Fruit fly (Drosophila melanogaster) whole organism, wandering third instar larva: ENCODE data around the gene mei-9.

Experiments used
- Abd-B ChIP-seq: fragments of >200 bp; optimal IDR thresholded peaks from 2 replicates; lab custom pipeline; 2017; ENCODE audit warnings: missing biosample characterization, missing genetic modification characterization
- CG32264 ChIP-seq: fragments of 200-800 bp; sonication (Bioruptor generic); optimal IDR thresholded peaks from 2 replicates; lab custom pipeline; 2016; ENCODE audit warnings: missing biosample characterization, missing genetic modification characterization
- CrebA ChIP-seq: fragments of 200-800 bp; sonication (Bioruptor generic); optimal IDR thresholded peaks from 2 replicates; lab custom pipeline; 2016; ENCODE audit warnings: missing biosample characterization, mild to moderate bottlenecking, missing genetic modification characterization, borderline replicate concordance
- Dfd ChIP-seq: fragments of >200 bp; optimal IDR thresholded peaks from 2 replicates; lab custom pipeline; 2017; ENCODE audit warnings: missing biosample characterization, missing genetic modification characterization
- Dif ChIP-seq: fragments of 200-275, 200-300 bp; sonication (Bioruptor generic); optimal IDR thresholded peaks from 2 replicates; lab custom pipeline; 2018; ENCODE audit warnings: missing biosample characterization, missing genetic modification characterization; ENCODE audit not compliant: partially characterized antibody
- GATAd ChIP-seq: sonication (Bioruptor generic); optimal IDR thresholded peaks from 2 replicates; lab custom pipeline; 2016; ENCODE audit warnings: missing biosample characterization, missing genetic modification characterization
- HLH106 ChIP-seq: fragments of 200-800 bp; optimal IDR thresholded peaks from 3 replicates; lab custom pipeline; 2019; ENCODE audit warnings: missing biosample characterization, mild to moderate bottlenecking, missing genetic modification characterization, moderate library complexity
- Hr83 ChIP-seq: fragments of 200-300 bp; sonication (Bioruptor generic); optimal IDR thresholded peaks from 2 replicates; lab custom pipeline; 2016; ENCODE audit warnings: missing biosample characterization, mild to moderate bottlenecking, missing genetic modification characterization, moderate library complexity; ENCODE audit not compliant: poor library complexity, severe bottlenecking
- Jra ChIP-seq: sonication (Bioruptor generic); optimal IDR thresholded peaks from 2 replicates; lab custom pipeline; 2016; ENCODE audit warnings: missing biosample characterization, missing genetic modification characterization
- Mio ChIP-seq: sonication (Bioruptor generic); optimal IDR thresholded peaks from 2 replicates; lab custom pipeline; 2016; ENCODE audit warnings: missing biosample characterization, missing genetic modification characterization
- Myc ChIP-seq: fragments of >200 bp; optimal IDR thresholded peaks from 2 replicates; lab custom pipeline; 2017
- N ChIP-seq: fragments of >200 bp; optimal IDR thresholded peaks from 2 replicates; lab custom pipeline; 2018; ENCODE audit warnings: missing biosample characterization, missing external identifiers, missing genetic modification characterization
- OdsH ChIP-seq: fragments of 200-800 bp; sonication (Bioruptor generic); optimal IDR thresholded peaks from 2 replicates; lab custom pipeline; 2016; ENCODE audit warnings: missing biosample characterization, mild to moderate bottlenecking, missing genetic modification characterization
- Rel ChIP-seq, 2 experiments: fragments of 200-800 bp; sonication (Bioruptor generic) in 1 of 2; optimal IDR thresholded peaks; 2 replicates in 1 of 2; 3 replicates in 1 of 2; lab custom pipeline; 2016 to 2019; ENCODE audit warnings: mild to moderate bottlenecking in 2 of 2, missing biosample characterization in 2 of 2, missing genetic modification characterization in 2 of 2, moderate library complexity in 1 of 2
- Sp1 ChIP-seq: fragments of 200-800 bp; sonication (Bioruptor generic); optimal IDR thresholded peaks from 3 replicates; lab custom pipeline; 2019; ENCODE audit warnings: missing biosample characterization, mild to moderate bottlenecking, missing genetic modification characterization, moderate library complexity
- Vsx2 ChIP-seq: fragments of 200-300, 225-300 bp; sonication (Bioruptor generic); optimal IDR thresholded peaks from 2 replicates; lab custom pipeline; 2018; ENCODE audit warnings: missing biosample characterization, missing genetic modification characterization; ENCODE audit not compliant: partially characterized antibody
- br ChIP-seq: fragments of 200-800 bp; sonication (Bioruptor generic); optimal IDR thresholded peaks from 2 replicates; lab custom pipeline; 2016; ENCODE audit warnings: missing biosample characterization, missing genetic modification characterization
- brk ChIP-seq: fragments of 200-800 bp; sonication (Bioruptor generic); optimal IDR thresholded peaks from 2 replicates; lab custom pipeline; 2016; ENCODE audit warnings: missing biosample characterization, mild to moderate bottlenecking, missing genetic modification characterization
- dl ChIP-seq, 2 experiments: fragments of 175-275, 200-275 bp in 1 of 2; fragments of 200-275 bp in 1 of 2; sonication (Bioruptor generic); optimal IDR thresholded peaks; lab custom pipeline; 2018; ENCODE audit warnings: mild to moderate bottlenecking in 2 of 2, missing biosample characterization in 2 of 2, missing genetic modification characterization in 2 of 2, moderate library complexity in 2 of 2; ENCODE audit not compliant: partially characterized antibody in 2 of 2, insufficient read depth in 1 of 2
- dmrt93B ChIP-seq: fragments of 200-800 bp; sonication (Bioruptor generic); optimal IDR thresholded peaks from 2 replicates; lab custom pipeline; 2018; ENCODE audit warnings: missing biosample characterization, mild to moderate bottlenecking, missing genetic modification characterization
- dsf ChIP-seq: sonication (Bioruptor generic); optimal IDR thresholded peaks from 2 replicates; lab custom pipeline; 2016; ENCODE audit warnings: missing biosample characterization, missing genetic modification characterization, borderline replicate concordance
- ey ChIP-seq: fragments of 200-800 bp; sonication (Bioruptor generic); optimal IDR thresholded peaks from 2 replicates; lab custom pipeline; 2016; ENCODE audit warnings: missing biosample characterization, missing genetic modification characterization
- foxo ChIP-seq, 2 experiments: fragments of 200-800 bp; sonication (Bioruptor generic); optimal IDR thresholded peaks; 2 replicates in 1 of 2; 3 replicates in 1 of 2; lab custom pipeline; 2016 to 2017; ENCODE audit warnings: missing biosample characterization in 2 of 2, missing genetic modification characterization in 2 of 2
- fru ChIP-seq: fragments of 200-800 bp; sonication (Bioruptor generic); optimal IDR thresholded peaks from 3 replicates; lab custom pipeline; 2016; ENCODE audit warnings: missing biosample characterization, mild to moderate bottlenecking, missing genetic modification characterization
- h ChIP-seq: fragments of 200-800 bp; sonication (Bioruptor generic); optimal IDR thresholded peaks from 3 replicates; lab custom pipeline; 2016; ENCODE audit warnings: missing biosample characterization, mild to moderate bottlenecking, missing genetic modification characterization
- jim ChIP-seq: fragments of 175-275, 200-325 bp; sonication (Bioruptor generic); optimal IDR thresholded peaks from 2 replicates; lab custom pipeline; 2016; ENCODE audit warnings: missing biosample characterization, mild to moderate bottlenecking, missing genetic modification characterization
- lola ChIP-seq: fragments of >200 bp; optimal IDR thresholded peaks from 2 replicates; lab custom pipeline; 2017; ENCODE audit warnings: missing biosample characterization, missing genetic modification characterization
- pan ChIP-seq: fragments of >200 bp; optimal IDR thresholded peaks from 2 replicates; lab custom pipeline; 2017
- psq ChIP-seq: fragments of 200-800 bp; sonication (Bioruptor generic); optimal IDR thresholded peaks from 3 replicates; lab custom pipeline; 2017; ENCODE audit warnings: missing biosample characterization, mild to moderate bottlenecking, missing genetic modification characterization, moderate library complexity
- sage ChIP-seq: fragments of 200-800 bp; sonication (Bioruptor generic); optimal IDR thresholded peaks from 2 replicates; lab custom pipeline; 2016; ENCODE audit warnings: missing biosample characterization, mild to moderate bottlenecking, missing genetic modification characterization
- sv ChIP-seq: fragments of 200-800 bp; sonication (Bioruptor generic); optimal IDR thresholded peaks from 3 replicates; lab custom pipeline; 2016; ENCODE audit warnings: missing biosample characterization, missing genetic modification characterization
- tai ChIP-seq: sonication (Bioruptor generic); optimal IDR thresholded peaks from 2 replicates; lab custom pipeline; 2016; ENCODE audit warnings: missing biosample characterization, missing genetic modification characterization
- woc ChIP-seq: sonication (Bioruptor generic); optimal IDR thresholded peaks from 2 replicates; lab custom pipeline; 2016; ENCODE audit warnings: missing biosample characterization, mild to moderate bottlenecking, missing genetic modification characterization

Gene mei-9

dm6 chrX:4280769-4281168 is 37.8 kb downstream of the mei-9 start:
- TF ChIP-seq Jra (GFP tag; lab: Kevin White, UChicago) (no peak), HLH106 (tag; lab: Kevin White, UChicago) (no peak), Dfd (GFP tag; lab: Kevin White, UChicago) (no peak), Mio (GFP tag; lab: Kevin White, UChicago) (no peak), jim (GFP tag; lab: Kevin White, UChicago) (no peak), Vsx2 (GFP tag; lab: Kevin White, UChicago) (no peak), Sp1 (GFP tag; lab: Kevin White, UChicago) (no peak), psq (no peak), ey (no peak), sv (GFP tag; lab: Kevin White, UChicago) (no peak), Rel (GFP tag; optimal IDR thresholded peaks at IDR 0.05; lab: Kevin White, UChicago) (no peak), Rel (tag; optimal IDR thresholded peaks at IDR 0.05; lab: Kevin White, UChicago) (no peak), tai (GFP tag; lab: Kevin White, UChicago) (no peak), Abd-B (GFP tag; lab: Kevin White, UChicago) (no peak), dl (GFP tag; optimal IDR thresholded peaks at IDR 0.05; lab: Kevin White, UChicago; ENCODE audit: insufficient read depth in 1 of 2, partially characterized antibody in 2 of 2) (no peak), pan (lab: Kevin White, UChicago) (no peak), br (no peak), Myc (lab: Kevin White, UChicago) (no peak)

DNA sequence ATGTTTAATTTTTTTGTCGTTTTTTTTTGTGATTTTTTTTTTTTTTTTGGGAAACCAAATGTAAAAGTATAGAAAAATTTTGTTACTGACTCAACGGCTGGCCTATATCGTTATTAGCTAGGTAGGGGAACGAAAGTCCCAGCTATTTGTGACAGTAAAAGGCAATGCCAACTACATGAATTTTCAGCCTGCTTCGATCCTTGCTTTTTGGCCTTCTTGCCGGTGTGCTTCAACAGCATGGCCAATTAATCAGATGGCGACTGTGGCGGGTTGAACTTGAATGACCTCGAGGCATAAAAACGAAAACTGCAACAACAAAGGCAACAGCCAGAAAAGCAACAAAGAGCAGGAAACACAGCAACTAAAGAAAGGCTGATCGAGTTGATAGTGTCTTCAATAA is 40.7 kb downstream of the mei-9 start, which contains the start of gene CG15578:
Gene CG15578 (minus strand): TSS at position 101 of the 400 bp plus-strand sequence.
- TF ChIP-seq brk (GFP tag; lab: Kevin White, UChicago) (no peak), OdsH (GFP tag; lab: Kevin White, UChicago) (no peak), dmrt93B (no peak), HLH106 (tag; lab: Kevin White, UChicago) (no peak), jim (GFP tag; lab: Kevin White, UChicago) (no peak), GATAd (GFP tag; lab: Kevin White, UChicago) (no peak), sage (GFP tag; lab: Kevin White, UChicago) (no peak), sv (GFP tag; lab: Kevin White, UChicago) (no peak), Dfd (GFP tag; lab: Kevin White, UChicago) (no peak), CG32264 (GFP tag; lab: Kevin White, UChicago) (no peak), tai (GFP tag; lab: Kevin White, UChicago) (no peak), fru (GFP tag; lab: Kevin White, UChicago) (no peak), Myc (lab: Kevin White, UChicago) (no peak), foxo (GFP tag; optimal IDR thresholded peaks at IDR 0.05; lab: Kevin White, UChicago) (no peak), lola (GFP tag; lab: Kevin White, UChicago) (no peak)
- TF ChIP-seq, all 38 proteins: peak for 0

DNA sequence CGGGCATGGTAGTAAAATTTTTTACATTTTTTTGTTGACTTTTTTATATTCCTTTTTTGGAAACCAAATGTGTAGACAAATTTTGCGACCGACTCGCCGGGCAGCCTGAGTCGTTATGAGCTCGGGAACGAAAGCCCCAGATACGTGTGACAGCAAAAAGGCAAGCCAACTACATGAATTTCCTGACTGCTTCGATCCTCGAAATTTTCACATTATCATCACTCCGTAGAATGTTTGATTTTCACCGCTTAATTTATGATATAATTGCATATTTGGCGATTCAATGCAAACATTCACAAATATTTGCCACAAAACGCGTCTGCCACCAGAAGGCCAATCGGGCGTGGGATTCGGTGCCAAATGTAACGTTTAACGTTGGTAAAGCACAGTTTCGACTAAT is 41.7 kb downstream of the mei-9 start, which contains the start of gene CG15577:
Gene CG15577 (minus strand): TSS at position 101 of the 400 bp plus-strand sequence.
- TF ChIP-seq Rel (GFP tag; optimal IDR thresholded peaks at IDR 0.05; lab: Kevin White, UChicago): no peak
- no peak for TF ChIP-seq Rel (tag; optimal IDR thresholded peaks at IDR 0.05; lab: Kevin White, UChicago)
- TF ChIP-seq N (GFP tag; lab: Kevin White, UChicago): no peak
- no peak for TF ChIP-seq jim (GFP tag; lab: Kevin White, UChicago)
- no peak for TF ChIP-seq lola (GFP tag; lab: Kevin White, UChicago)
- no peak for TF ChIP-seq Myc (lab: Kevin White, UChicago)
- TF ChIP-seq dl (GFP tag; optimal IDR thresholded peaks at IDR 0.05; lab: Kevin White, UChicago; ENCODE audit: insufficient read depth in 1 of 2, partially characterized antibody in 2 of 2): no peak
- TF ChIP-seq CrebA (GFP tag; lab: Kevin White, UChicago): no peak
- TF ChIP-seq HLH106 (tag; lab: Kevin White, UChicago): no peak
- TF ChIP-seq sage (GFP tag; lab: Kevin White, UChicago): no peak
- no peak for TF ChIP-seq pan (lab: Kevin White, UChicago)
- TF ChIP-seq dsf (GFP tag; lab: Kevin White, UChicago): no peak
- no peak for TF ChIP-seq Dif (GFP tag; lab: Kevin White, UChicago)
- no peak for TF ChIP-seq OdsH (GFP tag; lab: Kevin White, UChicago)
- no peak for TF ChIP-seq Dfd (GFP tag; lab: Kevin White, UChicago)
- no peak for TF ChIP-seq tai (GFP tag; lab: Kevin White, UChicago)
- no peak for TF ChIP-seq h (GFP tag; lab: Kevin White, UChicago)
- TF ChIP-seq fru (GFP tag; lab: Kevin White, UChicago): no peak
- no peak for TF ChIP-seq Hr83 (GFP tag; lab: Kevin White, UChicago)
- no peak for TF ChIP-seq woc (GFP tag; lab: Kevin White, UChicago)
- no peak for TF ChIP-seq Jra (GFP tag; lab: Kevin White, UChicago)
